Worm (Caenorhabditis elegans) whole organism, L1 larva: ENCODE results near the gene sel-7.

Experiments
- C16A3.4 ChIP-seq: fragments of 150-350 bp; optimal IDR thresholded peaks from 2 replicates; lab custom pipeline; 2014; ENCODE audit warnings: missing biosample characterization, missing genetic modification characterization
- F16B12.6 ChIP-seq: fragments of 150-350 bp; optimal IDR thresholded peaks from 2 replicates; lab custom pipeline; 2014; ENCODE audit warnings: missing biosample characterization, missing genetic modification characterization
- Y116A8C.19 ChIP-seq: sonication (generic microtip); optimal IDR thresholded peaks from 2 replicates; lab custom pipeline; 2016; ENCODE audit warnings: missing compliant biosample characterization, missing genetic modification characterization, borderline replicate concordance
- alr-1 ChIP-seq: fragments of 200-800 bp; sonication (Bioruptor generic); optimal IDR thresholded peaks from 2 replicates; lab custom pipeline; 2018; ENCODE audit warnings: borderline replicate concordance, mild to moderate bottlenecking, missing genetic modification characterization, missing compliant biosample characterization
- ceh-63 ChIP-seq: fragments of 200-800 bp; sonication (Bioruptor generic); optimal IDR thresholded peaks from 2 replicates; lab custom pipeline; 2018; ENCODE audit warnings: mild to moderate bottlenecking, missing genetic modification characterization, missing compliant biosample characterization
- ceh-90 ChIP-seq: sonication (generic microtip); optimal IDR thresholded peaks from 2 replicates; lab custom pipeline; 2016; ENCODE audit warnings: missing genetic modification characterization, missing compliant biosample characterization
- ces-1 ChIP-seq: fragments of 150-350 bp; optimal IDR thresholded peaks from 2 replicates; lab custom pipeline; 2014; ENCODE audit warnings: missing biosample characterization, missing genetic modification reagents, missing genetic modification characterization
- efl-1 ChIP-seq, 4 experiments: fragments of 150-350 bp; optimal IDR thresholded peaks in 3 of 4; peaks in 1 of 4; 1 replicate in 1 of 4; 2 replicates in 3 of 4; lab custom pipeline; 2014; ENCODE audit warnings: missing biosample characterization in 2 of 4, missing genetic modification characterization in 2 of 4, missing genetic modification reagents in 2 of 4
- efl-3 ChIP-seq: fragments of 200-800 bp; sonication (Bioruptor generic); optimal IDR thresholded peaks from 2 replicates; lab custom pipeline; 2018; ENCODE audit warnings: mild to moderate bottlenecking, missing genetic modification characterization, missing compliant biosample characterization
- fos-1 ChIP-seq: fragments of 150-350 bp; optimal IDR thresholded peaks from 2 replicates; lab custom pipeline; 2014; ENCODE audit warnings: missing biosample characterization, missing genetic modification characterization
- hlh-17 ChIP-seq: fragments of 200-800 bp; sonication (Bioruptor generic); optimal IDR thresholded peaks from 2 replicates; lab custom pipeline; 2018; ENCODE audit warnings: missing genetic modification characterization, mild to moderate bottlenecking, missing compliant biosample characterization, moderate library complexity, borderline replicate concordance
- hlh-4 ChIP-seq: sonication (generic microtip); optimal IDR thresholded peaks from 2 replicates; lab custom pipeline; 2016; ENCODE audit warnings: mild to moderate bottlenecking, missing genetic modification characterization, missing compliant biosample characterization
- irx-1 ChIP-seq: sonication (generic microtip); optimal IDR thresholded peaks from 2 replicates; lab custom pipeline; 2016; ENCODE audit warnings: missing genetic modification characterization, missing compliant biosample characterization
- lin-15B ChIP-seq: fragments of 150-350 bp; sonication (generic microtip); optimal IDR thresholded peaks from 3 replicates; lab custom pipeline; 2014; ENCODE audit warnings: missing biosample characterization, missing genetic modification characterization
- mep-1 ChIP-seq: fragments of 150-350 bp; optimal IDR thresholded peaks from 2 replicates; lab custom pipeline; 2014; ENCODE audit warnings: missing biosample characterization, missing genetic modification characterization
- nhr-11 ChIP-seq: fragments of 150-350 bp; optimal IDR thresholded peaks from 2 replicates; lab custom pipeline; 2014; ENCODE audit warnings: missing biosample characterization, missing genetic modification characterization
- nhr-20 ChIP-seq: sonication (generic microtip); optimal IDR thresholded peaks from 2 replicates; lab custom pipeline; 2016; ENCODE audit warnings: mild to moderate bottlenecking, missing genetic modification characterization, missing compliant biosample characterization
- nhr-71 ChIP-seq: sonication (generic microtip); optimal IDR thresholded peaks from 2 replicates; lab custom pipeline; 2016; ENCODE audit warnings: mild to moderate bottlenecking, missing genetic modification characterization, moderate library complexity, missing compliant biosample characterization
- nhr-76 ChIP-seq: sonication (generic microtip); optimal IDR thresholded peaks from 2 replicates; lab custom pipeline; 2017; ENCODE audit warnings: missing biosample characterization, missing genetic modification characterization
- nhr-77 ChIP-seq: fragments of 150-350 bp; optimal IDR thresholded peaks from 2 replicates; lab custom pipeline; 2014; ENCODE audit warnings: missing biosample characterization, missing genetic modification characterization
- pag-3 ChIP-seq: sonication (generic microtip); optimal IDR thresholded peaks from 2 replicates; lab custom pipeline; 2017; ENCODE audit warnings: missing genetic modification characterization, mild to moderate bottlenecking, missing compliant biosample characterization, antibody characterized with exemption, borderline replicate concordance; ENCODE audit not compliant: insufficient read depth
- pax-3 ChIP-seq: fragments of 200-800 bp; sonication (Bioruptor generic); optimal IDR thresholded peaks from 2 replicates; lab custom pipeline; 2018; ENCODE audit warnings: mild to moderate bottlenecking, missing genetic modification characterization, moderate library complexity, missing compliant biosample characterization
- pqm-1 ChIP-seq: sonication (generic microtip); optimal IDR thresholded peaks from 3 replicates; lab custom pipeline; 2017; ENCODE audit warnings: missing biosample characterization, missing genetic modification characterization
- rnt-1 ChIP-seq: sonication (generic microtip); optimal IDR thresholded peaks from 2 replicates; lab custom pipeline; 2016; ENCODE audit warnings: mild to moderate bottlenecking, missing genetic modification characterization, moderate library complexity, missing compliant biosample characterization
- snpc-4 ChIP-seq: fragments of 150-350 bp; optimal IDR thresholded peaks from 2 replicates; lab custom pipeline; 2014; ENCODE audit warnings: missing biosample characterization, missing genetic modification characterization
- snu-23 ChIP-seq: sonication (generic microtip); optimal IDR thresholded peaks from 2 replicates; lab custom pipeline; 2016; ENCODE audit warnings: missing genetic modification characterization, missing compliant biosample characterization
- sptf-1 ChIP-seq: fragments of 150-350 bp; optimal IDR thresholded peaks from 2 replicates; lab custom pipeline; 2014; ENCODE audit warnings: missing biosample characterization, missing genetic modification characterization
- sup-37 ChIP-seq: fragments of 200-800 bp; sonication (Bioruptor generic); optimal IDR thresholded peaks from 2 replicates; lab custom pipeline; 2018; ENCODE audit warnings: mild to moderate bottlenecking, missing genetic modification characterization, missing compliant biosample characterization
- unc-130 ChIP-seq: fragments of 150-350 bp; optimal IDR thresholded peaks from 2 replicates; lab custom pipeline; 2017; ENCODE audit warnings: missing biosample characterization, missing genetic modification characterization, inconsistent platforms
- unc-30 ChIP-seq: sonication (generic microtip); optimal IDR thresholded peaks from 2 replicates; lab custom pipeline; 2017; ENCODE audit warnings: missing biosample characterization, missing genetic modification characterization
- ztf-4 ChIP-seq: fragments of 150-350 bp; optimal IDR thresholded peaks from 2 replicates; lab custom pipeline; 2014; ENCODE audit warnings: missing biosample characterization, missing genetic modification characterization

The sel-7 gene

ce11 chrX:14287888-14288287, 52.4 kb downstream of the sel-7 start (continued):
- TF ChIP-seq F16B12.6 (tag; lab: Kevin White, UChicago) (no peak), rnt-1 (peak; percentile 92), nhr-11 (tag; lab: Kevin White, UChicago) (peak; percentile 6), unc-30 (tag; lab: Kevin White, UChicago) (no peak), C16A3.4 (tag; lab: Kevin White, UChicago) (no peak), irx-1 (tag; lab: Kevin White, UChicago) (no peak), hlh-4 (tag; lab: Kevin White, UChicago) (no peak), nhr-20 (tag; lab: Kevin White, UChicago) (peak; percentile 46), lin-15B (tag; lab: Kevin White, UChicago) (no peak), hlh-17 (GFP tag; lab: Kevin White, UChicago) (no peak), pqm-1 (no peak), snu-23 (peak; percentile 44), snpc-4 (tag; lab: Kevin White, UChicago) (no peak), mep-1 (tag; lab: Kevin White, UChicago) (peak; percentile 35), ceh-90 (tag; lab: Kevin White, UChicago) (no peak), nhr-76 (tag; lab: Kevin White, UChicago) (no peak), Y116A8C.19 (tag; lab: Kevin White, UChicago) (no peak), alr-1 (tag; lab: Kevin White, UChicago) (no peak), unc-130 (tag; lab: Kevin White, UChicago) (peak; percentile 40), nhr-71 (tag; lab: Kevin White, UChicago) (peak; percentile 86), fos-1 (no peak), pag-3 (tag; lab: Kevin White, UChicago) (no peak), efl-1 (optimal IDR thresholded peaks at IDR 0.05; lab: Kevin White, UChicago) (no peak), efl-1 (GFP tag; optimal IDR thresholded peaks at IDR 0.05 in 1 of 2; lab: Kevin White, UChicago) (peak in 1 of 2 experiments; percentile 71), pax-3 (tag; lab: Kevin White, UChicago) (no peak), ztf-4 (tag; lab: Kevin White, UChicago) (no peak), efl-3 (no peak), sup-37 (GFP tag; lab: Kevin White, UChicago) (no peak), sptf-1 (tag; lab: Kevin White, UChicago) (no peak), nhr-77 (tag; lab: Kevin White, UChicago) (no peak), ces-1 (GFP tag; lab: Kevin White, UChicago) (no peak), ceh-63 (no peak)
- TF ChIP-seq, all 84 proteins: peak for 14
